Fruit fly (Drosophila melanogaster) whole organism, prepupa: ENCODE measurements around the gene Grip71.

Experiments used
- CG11294 ChIP-seq: fragments of 200-800 bp; sonication (Bioruptor generic); IDR thresholded peaks from 2 replicates; pipeline ENCODE4 v1.3.6; 2022; ENCODE audit warnings: missing biosample characterization, missing genetic modification characterization
- CG34406 ChIP-seq: fragments of 200-800 bp; sonication (Bioruptor generic); optimal IDR thresholded peaks from 3 replicates; lab custom pipeline; 2016; ENCODE audit warnings: missing biosample characterization, missing genetic modification characterization
- CG6854 ChIP-seq: fragments of 200-800 bp; sonication (Bioruptor generic); optimal IDR thresholded peaks from 2 replicates; lab custom pipeline; 2017; ENCODE audit warnings: missing biosample characterization, mild to moderate bottlenecking, missing genetic modification characterization
- CG8119 ChIP-seq: fragments of 200-800 bp; sonication (Bioruptor generic); IDR thresholded peaks from 3 replicates; pipeline ENCODE4 v1.3.6; 2022; ENCODE audit warnings: missing biosample characterization, missing genetic modification characterization
- Eip75B ChIP-seq: fragments of 200-800 bp; sonication (Bioruptor generic); optimal IDR thresholded peaks from 3 replicates; lab custom pipeline; 2016; ENCODE audit warnings: missing biosample characterization, missing genetic modification characterization
- Hr39 ChIP-seq: fragments of 200-800 bp; sonication (Bioruptor generic); optimal IDR thresholded peaks from 2 replicates; lab custom pipeline; 2016; ENCODE audit warnings: missing biosample characterization, missing genetic modification characterization
- Hr4 ChIP-seq: fragments of 200-800 bp; sonication (Bioruptor generic); optimal IDR thresholded peaks from 3 replicates; lab custom pipeline; 2016; ENCODE audit warnings: missing biosample characterization, missing genetic modification characterization
- OdsH ChIP-seq: fragments of 200-800 bp; sonication (Bioruptor generic); optimal IDR thresholded peaks from 3 replicates; lab custom pipeline; 2016; ENCODE audit warnings: missing biosample characterization, missing genetic modification characterization
- Sox102F ChIP-seq: fragments of 200-800 bp; sonication (Bioruptor generic); optimal IDR thresholded peaks from 2 replicates; lab custom pipeline; 2016; ENCODE audit warnings: missing biosample characterization, mild to moderate bottlenecking, missing genetic modification characterization
- Sox15 ChIP-seq: fragments of 200-800 bp; sonication (Bioruptor generic); optimal IDR thresholded peaks from 3 replicates; lab custom pipeline; 2016; ENCODE audit warnings: missing biosample characterization, missing genetic modification characterization
- acj6 ChIP-seq: fragments of 200-800 bp; sonication (Bioruptor generic); optimal IDR thresholded peaks from 3 replicates; lab custom pipeline; 2016; ENCODE audit warnings: missing biosample characterization, missing genetic modification characterization
- esn ChIP-seq: fragments of 200-800 bp; sonication (Bioruptor generic); optimal IDR thresholded peaks from 2 replicates; lab custom pipeline; 2016; ENCODE audit warnings: missing biosample characterization, mild to moderate bottlenecking, missing genetic modification characterization, moderate library complexity
- fkh ChIP-seq: fragments of 200-800 bp; sonication (Bioruptor generic); optimal IDR thresholded peaks from 3 replicates; lab custom pipeline; 2017; ENCODE audit warnings: missing biosample characterization, mild to moderate bottlenecking, missing genetic modification characterization, moderate library complexity
- svp ChIP-seq: fragments of 200-800 bp; sonication (Bioruptor generic); peaks from one replicate; lab custom pipeline; 2016; ENCODE audit warnings: missing biosample characterization, missing genetic modification characterization

dm6 chr2L:18673185-18673584 is 35.5 kb upstream of the Grip71 start, which contains the start of gene CG43339:
- TF ChIP-seq Hr4 (GFP tag; lab: Kevin White, UChicago) (no peak), esn (no peak), Sox15 (GFP tag; lab: Kevin White, UChicago) (no peak), CG34406 (GFP tag; lab: Kevin White, UChicago) (no peak), CG8119 (GFP tag; lab: Robert Waterston, UW) (no peak), CG6854 (GFP tag; lab: Kevin White, UChicago) (no peak), Eip75B (no peak), OdsH (no peak), svp (GFP tag; lab: Kevin White, UChicago) (no peak), CG11294 (GFP tag; lab: Robert Waterston, UW) (no peak), Hr39 (GFP tag; lab: Kevin White, UChicago) (no peak), acj6 (GFP tag; lab: Kevin White, UChicago) (no peak), fkh (GFP tag; lab: Kevin White, UChicago) (no peak), Sox102F (no peak)
